Worm (Caenorhabditis elegans) whole organism, L3 larva: ENCODE results near the gene nspc-19.

ENCODE experiments used
- aly-2 ChIP-seq: fragments of 150-350 bp; optimal IDR thresholded peaks from 2 replicates; lab custom pipeline; 2014; ENCODE audit warnings: missing biosample characterization, missing genetic modification characterization
- elt-3 ChIP-seq, 3 experiments: fragments of 150-350 bp in 1 of 3; sonication (generic microtip) in 2 of 3; optimal IDR thresholded peaks; 2 replicates in 2 of 3; 4 replicates in 1 of 3; lab custom pipeline; 2014 to 2017; ENCODE audit warnings: missing biosample characterization in 3 of 3, missing genetic modification characterization in 3 of 3
- lin-15B ChIP-seq: fragments of 150-350 bp; optimal IDR thresholded peaks from 2 replicates; lab custom pipeline; 2014; ENCODE audit warnings: missing biosample characterization, missing genetic modification characterization
- nhr-12 ChIP-seq: fragments of 150-350 bp; optimal IDR thresholded peaks from 2 replicates; lab custom pipeline; 2014; ENCODE audit warnings: missing biosample characterization, missing genetic modification characterization
- nhr-77 ChIP-seq: fragments of 150-350 bp; optimal IDR thresholded peaks from 2 replicates; lab custom pipeline; 2014; ENCODE audit warnings: missing biosample characterization, missing genetic modification characterization
- unc-62 ChIP-seq: fragments of 150-350 bp; sonication (generic microtip); optimal IDR thresholded peaks from 4 replicates; lab custom pipeline; 2014; ENCODE audit warnings: missing biosample characterization, missing genetic modification reagents, missing genetic modification characterization

- TF ChIP-seq lin-15B (tag; lab: Kevin White, UChicago) (no peak), aly-2 (tag; lab: Kevin White, UChicago) (no peak), nhr-77 (tag; lab: Kevin White, UChicago) (no peak), nhr-12 (tag; lab: Kevin White, UChicago) (no peak), unc-62 (no peak), elt-3 (tag; optimal IDR thresholded peaks at IDR 0.05; lab: Kevin White, UChicago) (no peak)
Measured at ce11 chrX:14577579-14578127, 49.2 kb downstream of the nspc-19 start, which contains the start of gene let-4.
